Worm (Caenorhabditis elegans) whole organism, early embryonic: ENCODE data around the gene C33A11.2.

ENCODE experiments used
- B0310.2 ChIP-seq: sonication (generic microtip); optimal IDR thresholded peaks from 2 replicates; lab custom pipeline; 2016; ENCODE audit warnings: mild to moderate bottlenecking, missing genetic modification characterization, missing compliant biosample characterization
- F13C5.2 ChIP-seq: sonication (generic microtip); optimal IDR thresholded peaks from 2 replicates; lab custom pipeline; 2017; ENCODE audit warnings: mild to moderate bottlenecking, missing genetic modification characterization, inconsistent platforms, missing compliant biosample characterization
- aly-1 ChIP-seq: sonication (generic microtip); optimal IDR thresholded peaks from 2 replicates; lab custom pipeline; 2016; ENCODE audit warnings: missing genetic modification characterization, missing compliant biosample characterization
- ama-1 ChIP-seq: fragments of 150-350 bp; optimal IDR thresholded peaks from 2 replicates; lab custom pipeline; 2014
- ceh-13 ChIP-seq: fragments of 200-800 bp; sonication (Bioruptor generic); optimal IDR thresholded peaks from 2 replicates; lab custom pipeline; 2018; ENCODE audit warnings: mild to moderate bottlenecking, missing genetic modification characterization, missing compliant biosample characterization
- ceh-36 ChIP-seq: sonication (generic microtip); optimal IDR thresholded peaks from 2 replicates; lab custom pipeline; 2016; ENCODE audit warnings: missing genetic modification characterization, inconsistent platforms, missing compliant biosample characterization
- ets-7 ChIP-seq: sonication (generic microtip); optimal IDR thresholded peaks from 2 replicates; lab custom pipeline; 2016; ENCODE audit warnings: missing genotype, missing genetic modification characterization, missing compliant biosample characterization
- flt-1 ChIP-seq: fragments of 200-800 bp; sonication (Bioruptor generic); IDR thresholded peaks from 2 replicates; pipeline ENCODE4 v1.3.6; 2022; ENCODE audit warnings: missing genetic modification characterization, missing compliant biosample characterization
- hmbx-1 ChIP-seq: sonication (generic microtip); optimal IDR thresholded peaks from 2 replicates; lab custom pipeline; 2016; ENCODE audit warnings: mild to moderate bottlenecking, missing genetic modification characterization, missing compliant biosample characterization
- hmg-4 ChIP-seq: fragments of 200-800 bp; sonication (Bioruptor generic); optimal IDR thresholded peaks from 2 replicates; lab custom pipeline; 2018; ENCODE audit warnings: mild to moderate bottlenecking, missing genetic modification characterization, missing compliant biosample characterization
- hnd-1 ChIP-seq: sonication (generic microtip); optimal IDR thresholded peaks from 2 replicates; lab custom pipeline; 2016; ENCODE audit warnings: missing genetic modification characterization, missing compliant biosample characterization
- pes-1 ChIP-seq: fragments of 200-800 bp; sonication (Bioruptor generic); IDR thresholded peaks from 2 replicates; pipeline ENCODE4 v1.3.6; 2022; ENCODE audit warnings: missing genetic modification reagents, missing genetic modification characterization, missing compliant biosample characterization
- scrt-1 ChIP-seq: fragments of 200-800 bp; sonication (Bioruptor generic); IDR thresholded peaks from 2 replicates; pipeline ENCODE4 v1.3.6; 2022; ENCODE audit warnings: missing genetic modification characterization, missing compliant biosample characterization
- sea-1 ChIP-seq: fragments of 200-800 bp; sonication (Bioruptor generic); conservative IDR thresholded peaks from 2 replicates; pipeline ENCODE4 v1.3.6; 2022; ENCODE audit warnings: missing genetic modification characterization, missing compliant biosample characterization
- tbx-11 ChIP-seq: fragments of 200-800 bp; sonication (Bioruptor generic); IDR thresholded peaks from 2 replicates; pipeline ENCODE4 v1.3.6; 2022; ENCODE audit warnings: missing genetic modification characterization, missing compliant biosample characterization
- tbx-37 ChIP-seq: fragments of 200-800 bp; sonication (Bioruptor generic); conservative IDR thresholded peaks from 2 replicates; pipeline ENCODE4 v1.3.6; 2022; ENCODE audit warnings: missing genetic modification reagents, missing genetic modification characterization, missing compliant biosample characterization
- tra-4 ChIP-seq: sonication (generic microtip); optimal IDR thresholded peaks from 2 replicates; lab custom pipeline; 2017; ENCODE audit warnings: missing genetic modification characterization, missing compliant biosample characterization

The C33A11.2 gene

ce11 chrX:15375299-15375698 is 9.5 kb downstream of the C33A11.2 start:
- TF ChIP-seq pes-1 (GFP tag; lab: Robert Waterston, UW) (no peak), tbx-37 (GFP tag; lab: Robert Waterston, UW) (no peak), sea-1 (GFP tag; lab: Robert Waterston, UW) (no peak), hmbx-1 (tag; lab: Kevin White, UChicago) (no peak), hnd-1 (tag; lab: Kevin White, UChicago) (no peak), B0310.2 (tag; lab: Kevin White, UChicago) (no peak), tbx-11 (GFP tag; lab: Robert Waterston, UW) (no peak), flt-1 (GFP tag; lab: Robert Waterston, UW) (no peak), ceh-36 (tag; lab: Kevin White, UChicago) (no peak), tra-4 (tag; lab: Kevin White, UChicago) (no peak), F13C5.2 (tag; lab: Kevin White, UChicago) (no peak), ets-7 (tag; lab: Kevin White, UChicago) (no peak), ceh-13 (GFP tag; lab: Kevin White, UChicago) (no peak), aly-1 (tag; lab: Kevin White, UChicago) (no peak), ama-1 (lab: Kevin White, UChicago) (no peak), hmg-4 (GFP tag; lab: Kevin White, UChicago) (no peak), scrt-1 (no peak)

ce11 chrX:15376580-15376979 is 10.8 kb downstream of the C33A11.2 start:
- TF ChIP-seq hmg-4 (GFP tag; lab: Kevin White, UChicago) (no peak), tbx-11 (GFP tag; lab: Robert Waterston, UW) (no peak), pes-1 (GFP tag; lab: Robert Waterston, UW) (no peak), sea-1 (GFP tag; lab: Robert Waterston, UW) (no peak)

ce11 chrX:15377724-15378123 is 11.9 kb downstream of the C33A11.2 start, which contains the start of gene svh-5:
TSS of gene svh-5 (minus strand) at chrX:15377824.
- TF ChIP-seq ama-1 (lab: Kevin White, UChicago): no peak
- no peak for TF ChIP-seq scrt-1
- TF ChIP-seq hnd-1 (tag; lab: Kevin White, UChicago): no peak
- no peak for TF ChIP-seq hmg-4 (GFP tag; lab: Kevin White, UChicago)
- TF ChIP-seq flt-1 (GFP tag; lab: Robert Waterston, UW): no peak
- TF ChIP-seq hmbx-1 (tag; lab: Kevin White, UChicago): no peak
- TF ChIP-seq tbx-11 (GFP tag; lab: Robert Waterston, UW): no peak
- no peak for TF ChIP-seq aly-1 (tag; lab: Kevin White, UChicago)

ce11 chrX:15379882-15380281 is 14.1 kb downstream of the C33A11.2 start:
- TF ChIP-seq hnd-1 (tag; lab: Kevin White, UChicago) (no peak), aly-1 (tag; lab: Kevin White, UChicago) (no peak), B0310.2 (tag; lab: Kevin White, UChicago) (no peak), tbx-11 (GFP tag; lab: Robert Waterston, UW) (no peak), hmbx-1 (tag; lab: Kevin White, UChicago) (no peak), tra-4 (tag; lab: Kevin White, UChicago) (no peak), pes-1 (GFP tag; lab: Robert Waterston, UW) (no peak), ama-1 (lab: Kevin White, UChicago) (no peak), F13C5.2 (tag; lab: Kevin White, UChicago) (no peak), scrt-1 (no peak), ceh-36 (tag; lab: Kevin White, UChicago) (no peak), sea-1 (GFP tag; lab: Robert Waterston, UW) (no peak), hmg-4 (GFP tag; lab: Kevin White, UChicago) (no peak), tbx-37 (GFP tag; lab: Robert Waterston, UW) (no peak), ets-7 (tag; lab: Kevin White, UChicago) (no peak)

- TF ChIP-seq tbx-37 (GFP tag; lab: Robert Waterston, UW): no peak
- TF ChIP-seq scrt-1: no peak
- TF ChIP-seq ceh-13 (GFP tag; lab: Kevin White, UChicago): no peak
- peak; percentile 14 for TF ChIP-seq aly-1 (tag; lab: Kevin White, UChicago)
Observed at ce11 chrX:15380437-15380836, 14.6 kb downstream of the C33A11.2 start.

ce11 chrX:15381486-15381885 is 15.7 kb downstream of the C33A11.2 start:
- TF ChIP-seq ets-7 (tag; lab: Kevin White, UChicago) (no peak), tbx-11 (GFP tag; lab: Robert Waterston, UW) (no peak), aly-1 (tag; lab: Kevin White, UChicago) (no peak), tra-4 (tag; lab: Kevin White, UChicago) (no peak), ceh-13 (GFP tag; lab: Kevin White, UChicago) (no peak), F13C5.2 (tag; lab: Kevin White, UChicago) (no peak), pes-1 (GFP tag; lab: Robert Waterston, UW) (no peak), sea-1 (GFP tag; lab: Robert Waterston, UW) (no peak), flt-1 (GFP tag; lab: Robert Waterston, UW) (no peak), scrt-1 (no peak), B0310.2 (tag; lab: Kevin White, UChicago) (no peak), ceh-36 (tag; lab: Kevin White, UChicago) (no peak), tbx-37 (GFP tag; lab: Robert Waterston, UW) (no peak), ama-1 (lab: Kevin White, UChicago) (no peak)

- TF ChIP-seq tbx-11 (GFP tag; lab: Robert Waterston, UW) (no peak), hmbx-1 (tag; lab: Kevin White, UChicago) (no peak), tbx-37 (GFP tag; lab: Robert Waterston, UW) (no peak), F13C5.2 (tag; lab: Kevin White, UChicago) (no peak), hnd-1 (tag; lab: Kevin White, UChicago) (no peak), hmg-4 (GFP tag; lab: Kevin White, UChicago) (no peak), ama-1 (lab: Kevin White, UChicago) (no peak), flt-1 (GFP tag; lab: Robert Waterston, UW) (no peak), ets-7 (tag; lab: Kevin White, UChicago) (no peak), pes-1 (GFP tag; lab: Robert Waterston, UW) (no peak), scrt-1 (no peak), sea-1 (GFP tag; lab: Robert Waterston, UW) (no peak), ceh-13 (GFP tag; lab: Kevin White, UChicago) (no peak), ceh-36 (tag; lab: Kevin White, UChicago) (no peak), aly-1 (tag; lab: Kevin White, UChicago) (no peak)
Observed at ce11 chrX:15382256-15382655, 16.5 kb downstream of the C33A11.2 start.
